1 fruit fly cellular context compared by ENCODE assay signal in genomic region chr3R:27153062-27153878, dm6.
TF ChIP-seq lines count a peak whose summit lies in the region.

No protein-coding gene starts in this region.

TF ChIP-seq in whole organism, embryonic, 481 proteins besides CTCF, POLR2A, EP300 and RAD21 (continued from another document and continues in another):
- TF ChIP-seq yki (optimal IDR thresholded peaks at IDR 0.05; lab: Kevin White, UChicago) = no peak
- no peak for TF ChIP-seq zfh1 (GFP tag; IDR thresholded peaks at IDR 0.05; lab: Robert Waterston, UW)
- TF ChIP-seq dmrt11E (tag; optimal IDR thresholded peaks at IDR 0.05; lab: Kevin White, UChicago) = peak; percentile 9
- peak; percentile 41; the same call in 1 of the 2 replicates for TF ChIP-seq Ptx1 (GFP tag; IDR thresholded peaks at IDR 0.05; lab: Robert Waterston, UW)
- TF ChIP-seq ham (GFP tag; IDR thresholded peaks at IDR 0.05; lab: Robert Waterston, UW) = no peak
- TF ChIP-seq bowl (GFP tag; IDR thresholded peaks at IDR 0.05; lab: Robert Waterston, UW) = no peak
- peak; percentile 72 for TF ChIP-seq gem (tag; optimal IDR thresholded peaks at IDR 0.05; lab: Kevin White, UChicago)
- TF ChIP-seq tgo (GFP tag; IDR thresholded peaks at IDR 0.05; lab: Robert Waterston, UW) = peak; percentile 25; the same call in 1 of the 3 replicates
- TF ChIP-seq CG15601 (tag; optimal IDR thresholded peaks at IDR 0.05; lab: Kevin White, UChicago) = peak; percentile 21
- peak; percentile 79 for TF ChIP-seq CG11504 (tag; optimal IDR thresholded peaks at IDR 0.05; lab: Kevin White, UChicago)
- peak; percentile 42 for TF ChIP-seq Nf-YB (GFP tag; optimal IDR thresholded peaks at IDR 0.05; lab: Kevin White, UChicago)
- TF ChIP-seq CG18262 (tag; optimal IDR thresholded peaks at IDR 0.05; lab: Kevin White, UChicago) = peak; percentile 68
- no peak for TF ChIP-seq Hmx (GFP tag; optimal IDR thresholded peaks at IDR 0.05; lab: Kevin White, UChicago)
- peak; percentile 38 for TF ChIP-seq CG13424 (tag; optimal IDR thresholded peaks at IDR 0.05; lab: Kevin White, UChicago)
- peak; percentile 64 for TF ChIP-seq BtbVII (GFP tag; optimal IDR thresholded peaks at IDR 0.05; lab: Kevin White, UChicago)
- no peak for TF ChIP-seq CG8089 (GFP tag; optimal IDR thresholded peaks at IDR 0.05; lab: Kevin White, UChicago)
- peak; percentile 13 for TF ChIP-seq CG12155 (GFP tag; optimal IDR thresholded peaks at IDR 0.05; lab: Kevin White, UChicago)
- TF ChIP-seq CG16863 (GFP tag; optimal IDR thresholded peaks at IDR 0.05; lab: Kevin White, UChicago) = no peak
- TF ChIP-seq CG6175 (GFP tag; IDR thresholded peaks at IDR 0.05; lab: Robert Waterston, UW) = no peak
- TF ChIP-seq CG17186 (GFP tag; optimal IDR thresholded peaks at IDR 0.05; lab: Kevin White, UChicago) = no peak
- peak; percentile 80 for TF ChIP-seq crol (GFP tag; IDR thresholded peaks at IDR 0.05; lab: Robert Waterston, UW)
- no peak for TF ChIP-seq CG18764 (GFP tag; optimal IDR thresholded peaks at IDR 0.05; lab: Kevin White, UChicago)
- no peak for TF ChIP-seq Doc2 (GFP tag; IDR thresholded peaks at IDR 0.05; lab: Robert Waterston, UW)
- TF ChIP-seq GATAe (GFP tag; conservative IDR thresholded peaks at IDR 0.05; lab: Robert Waterston, UW) = 0 out of 2 replicates have a peak, but pooled peaks have one; percentile 16
- TF ChIP-seq tx (GFP tag; optimal IDR thresholded peaks at IDR 0.05; lab: Kevin White, UChicago) = no peak
- TF ChIP-seq CG34224 (GFP tag; IDR thresholded peaks at IDR 0.05; lab: Robert Waterston, UW; ENCODE audit: partially characterized antibody) = no peak
- TF ChIP-seq MESR4 (GFP tag; optimal IDR thresholded peaks at IDR 0.05; lab: Kevin White, UChicago) = no peak
- no peak for TF ChIP-seq usp (GFP tag; optimal IDR thresholded peaks at IDR 0.05; lab: Kevin White, UChicago)
- peak; percentile 42 for TF ChIP-seq grn (GFP tag; optimal IDR thresholded peaks at IDR 0.05; lab: Kevin White, UChicago)
- no peak for TF ChIP-seq Poxn (GFP tag; IDR thresholded peaks at IDR 0.05; lab: Robert Waterston, UW)
- no peak for TF ChIP-seq slp2 (GFP tag; optimal IDR thresholded peaks at IDR 0.05; lab: Kevin White, UChicago)
- TF ChIP-seq al (GFP tag; IDR thresholded peaks at IDR 0.05; lab: Robert Waterston, UW) = peak; percentile 43
- no peak for TF ChIP-seq hth (optimal IDR thresholded peaks at IDR 0.05; lab: Kevin White, UChicago)
- no peak for TF ChIP-seq sens-2 (GFP tag; IDR thresholded peaks at IDR 0.05; lab: Robert Waterston, UW)
- TF ChIP-seq lov (optimal IDR thresholded peaks at IDR 0.05; lab: Kevin White, UChicago) = no peak
- no peak for TF ChIP-seq lov (GFP tag; IDR thresholded peaks at IDR 0.05; lab: Robert Waterston, UW)
- no peak for TF ChIP-seq NK7.1 (GFP tag; optimal IDR thresholded peaks at IDR 0.05; lab: Kevin White, UChicago)
- no peak for TF ChIP-seq CG8765 (GFP tag; IDR thresholded peaks at IDR 0.05; lab: Robert Waterston, UW)
- no peak for TF ChIP-seq Ravus (GFP tag; IDR thresholded peaks at IDR 0.05; lab: Robert Waterston, UW)
- no peak for TF ChIP-seq tup (GFP tag; optimal IDR thresholded peaks at IDR 0.05; lab: Kevin White, UChicago)
- no peak for TF ChIP-seq CG13123 (GFP tag; optimal IDR thresholded peaks at IDR 0.05; lab: Kevin White, UChicago)
- TF ChIP-seq CG11085 (GFP tag; IDR thresholded peaks at IDR 0.05; lab: Robert Waterston, UW) = no peak
- no peak for TF ChIP-seq ro (GFP tag; IDR thresholded peaks at IDR 0.05; lab: Robert Waterston, UW)
- TF ChIP-seq CG11560 (tag; IDR thresholded peaks at IDR 0.05; lab: Robert Waterston, UW) = no peak
- TF ChIP-seq CG11695 (GFP tag; IDR thresholded peaks at IDR 0.05; lab: Robert Waterston, UW) = peak; percentile 33; the same call in 1 of the 3 replicates
- TF ChIP-seq CG8290 (GFP tag; optimal IDR thresholded peaks at IDR 0.05; lab: Kevin White, UChicago) = no peak
- TF ChIP-seq CG8290 (tag; optimal IDR thresholded peaks at IDR 0.05; lab: Kevin White, UChicago) = peak in 1 of 2 experiments; percentile 43
- TF ChIP-seq Med (GFP tag; lab: Kevin White, UChicago) = peak; percentile 78
- TF ChIP-seq ase (GFP tag; IDR thresholded peaks at IDR 0.05; lab: Robert Waterston, UW) = no peak
- TF ChIP-seq prd (optimal IDR thresholded peaks at IDR 0.05; lab: Kevin White, UChicago) = no peak
- TF ChIP-seq prd (GFP tag; IDR thresholded peaks at IDR 0.05; lab: Robert Waterston, UW) = no peak
- peak; percentile 51 for TF ChIP-seq dmrt99B (tag; optimal IDR thresholded peaks at IDR 0.05; lab: Kevin White, UChicago)
- TF ChIP-seq ac (GFP tag; optimal IDR thresholded peaks at IDR 0.05; lab: Kevin White, UChicago) = no peak
- no peak for TF ChIP-seq dati (GFP tag; IDR thresholded peaks at IDR 0.05; lab: Robert Waterston, UW)
- no peak for TF ChIP-seq CG14860 (GFP tag; IDR thresholded peaks at IDR 0.05; lab: Robert Waterston, UW; ENCODE audit: partially characterized antibody)
- no peak for TF ChIP-seq CG10959 (GFP tag; IDR thresholded peaks at IDR 0.05; lab: Robert Waterston, UW)
- TF ChIP-seq CG32532 (GFP tag; IDR thresholded peaks at IDR 0.05; lab: Robert Waterston, UW) = peak; percentile 48; the same call in 1 of the 2 replicates
- peak; percentile 37 for TF ChIP-seq pho (GFP tag; optimal IDR thresholded peaks at IDR 0.05; lab: Kevin White, UChicago)
- no peak for TF ChIP-seq mld (GFP tag; IDR thresholded peaks at IDR 0.05; lab: Robert Waterston, UW; ENCODE audit: partially characterized antibody)
- no peak for TF ChIP-seq Sox100B (GFP tag; optimal IDR thresholded peaks at IDR 0.05; lab: Kevin White, UChicago)
- TF ChIP-seq Spps (tag; optimal IDR thresholded peaks at IDR 0.05; lab: Kevin White, UChicago) = peak; percentile 17
- no peak for TF ChIP-seq CG42726 (GFP tag; IDR thresholded peaks at IDR 0.05; lab: Robert Waterston, UW; ENCODE audit: partially characterized antibody)
- TF ChIP-seq Jarid2 (GFP tag; optimal IDR thresholded peaks at IDR 0.05; lab: Kevin White, UChicago) = no peak
- TF ChIP-seq salm (tag; optimal IDR thresholded peaks at IDR 0.05; lab: Kevin White, UChicago) = no peak
- TF ChIP-seq hkb (optimal IDR thresholded peaks at IDR 0.05; lab: Kevin White, UChicago) = no peak
- TF ChIP-seq hkb (GFP tag; IDR thresholded peaks at IDR 0.05; lab: Robert Waterston, UW) = 0 out of 2 replicates have a peak, but pooled peaks have one; percentile 12
- no peak for TF ChIP-seq Scr (GFP tag; IDR thresholded peaks at IDR 0.05; lab: Robert Waterston, UW; ENCODE audit: partially characterized antibody)
- peak; percentile 74 for TF ChIP-seq grau (tag; optimal IDR thresholded peaks at IDR 0.05; lab: Kevin White, UChicago)
- TF ChIP-seq ranshi (GFP tag; IDR thresholded peaks at IDR 0.05; lab: Robert Waterston, UW) = peak; percentile 25; the same call in 1 of the 2 replicates
- TF ChIP-seq Hand (GFP tag; optimal IDR thresholded peaks at IDR 0.05; lab: Kevin White, UChicago) = peak; percentile 34
- TF ChIP-seq gro (GFP tag; optimal IDR thresholded peaks at IDR 0.05; lab: Kevin White, UChicago) = no peak
- no peak for TF ChIP-seq CG10654 (GFP tag; optimal IDR thresholded peaks at IDR 0.05; lab: Kevin White, UChicago)
- no peak for TF ChIP-seq Dad (GFP tag; optimal IDR thresholded peaks at IDR 0.05; lab: Kevin White, UChicago)
- TF ChIP-seq gcm (GFP tag; optimal IDR thresholded peaks at IDR 0.05; lab: Kevin White, UChicago) = no peak
- TF ChIP-seq CG16813 (GFP tag; IDR thresholded peaks at IDR 0.05; lab: Robert Waterston, UW; ENCODE audit: partially characterized antibody) = no peak
- no peak for TF ChIP-seq onecut (GFP tag; IDR thresholded peaks at IDR 0.05; lab: Robert Waterston, UW)
- no peak for TF ChIP-seq nerfin-1 (tag; optimal IDR thresholded peaks at IDR 0.05; lab: Kevin White, UChicago)
- no peak for TF ChIP-seq HLHmδ (GFP tag; optimal IDR thresholded peaks at IDR 0.05; lab: Kevin White, UChicago)
- peak; percentile 12 for TF ChIP-seq az2 (GFP tag; optimal IDR thresholded peaks at IDR 0.05; lab: Kevin White, UChicago)
- TF ChIP-seq exex (tag; optimal IDR thresholded peaks at IDR 0.05; lab: Kevin White, UChicago) = peak; percentile 47
- TF ChIP-seq H15 (GFP tag; IDR thresholded peaks at IDR 0.05; lab: Robert Waterston, UW) = no peak
- TF ChIP-seq Lhr (GFP tag; optimal IDR thresholded peaks at IDR 0.05; lab: Kevin White, UChicago) = no peak
- TF ChIP-seq CG12769 (tag; optimal IDR thresholded peaks at IDR 0.05; lab: Kevin White, UChicago) = peak; percentile 72
- no peak for TF ChIP-seq pb (GFP tag; optimal IDR thresholded peaks at IDR 0.05; lab: Kevin White, UChicago)
- no peak for TF ChIP-seq toy (GFP tag; IDR thresholded peaks at IDR 0.05; lab: Robert Waterston, UW)
- TF ChIP-seq peb (GFP tag; IDR thresholded peaks at IDR 0.05; lab: Robert Waterston, UW) = no peak
- no peak for TF ChIP-seq wor (GFP tag; IDR thresholded peaks at IDR 0.05; lab: Robert Waterston, UW)
- no peak for TF ChIP-seq CG31224 (GFP tag; IDR thresholded peaks at IDR 0.05; lab: Robert Waterston, UW)
- TF ChIP-seq CG13287 (GFP tag; IDR thresholded peaks at IDR 0.05; lab: Robert Waterston, UW; ENCODE audit: partially characterized antibody) = no peak
- no peak for TF ChIP-seq CG2889 (GFP tag; IDR thresholded peaks at IDR 0.05; lab: Robert Waterston, UW)
- TF ChIP-seq zf30C (GFP tag; optimal IDR thresholded peaks at IDR 0.05; lab: Kevin White, UChicago) = no peak
- TF ChIP-seq lola (GFP tag; optimal IDR thresholded peaks at IDR 0.05; lab: Kevin White, UChicago) = peak in 1 of 3 experiments; percentile 34
- no peak for TF ChIP-seq CG1792 (GFP tag; optimal IDR thresholded peaks at IDR 0.05; lab: Kevin White, UChicago)
- no peak for TF ChIP-seq pros (GFP tag; optimal IDR thresholded peaks at IDR 0.05; lab: Kevin White, UChicago)
- TF ChIP-seq CG2678 (tag; optimal IDR thresholded peaks at IDR 0.05; lab: Kevin White, UChicago) = peak; percentile 65
- no peak for TF ChIP-seq repo (GFP tag; optimal IDR thresholded peaks at IDR 0.05; lab: Kevin White, UChicago)
- no peak for TF ChIP-seq br (optimal IDR thresholded peaks at IDR 0.05; lab: Kevin White, UChicago)
- TF ChIP-seq chm (GFP tag; IDR thresholded peaks at IDR 0.05; lab: Robert Waterston, UW) = no peak
- TF ChIP-seq CG14050 (GFP tag; IDR thresholded peaks at IDR 0.05; lab: Robert Waterston, UW) = no peak
- no peak for TF ChIP-seq CG9876 (GFP tag; optimal IDR thresholded peaks at IDR 0.05; lab: Kevin White, UChicago)
- no peak for TF ChIP-seq CG3838 (GFP tag; optimal IDR thresholded peaks at IDR 0.05; lab: Kevin White, UChicago)
- no peak for TF ChIP-seq zen (tag; optimal IDR thresholded peaks at IDR 0.05; lab: Kevin White, UChicago)
- no peak for TF ChIP-seq vfl (GFP tag; optimal IDR thresholded peaks at IDR 0.05; lab: Kevin White, UChicago)
- TF ChIP-seq CG7786 (GFP tag; optimal IDR thresholded peaks at IDR 0.05; lab: Kevin White, UChicago) = peak; percentile 17
- no peak for TF ChIP-seq ERR (GFP tag; optimal IDR thresholded peaks at IDR 0.05; lab: Kevin White, UChicago)
- TF ChIP-seq bbx (GFP tag; IDR thresholded peaks at IDR 0.05; lab: Robert Waterston, UW; ENCODE audit: partially characterized antibody) = no peak
- TF ChIP-seq CG14965 (GFP tag; optimal IDR thresholded peaks at IDR 0.05; lab: Kevin White, UChicago; ENCODE audit: borderline replicate concordance) = no peak
- TF ChIP-seq CG11723 (GFP tag; optimal IDR thresholded peaks at IDR 0.05; lab: Kevin White, UChicago) = no peak
- TF ChIP-seq CG8944 (GFP tag; optimal IDR thresholded peaks at IDR 0.05; lab: Kevin White, UChicago) = no peak
- no peak for TF ChIP-seq gce (GFP tag; IDR thresholded peaks at IDR 0.05; lab: Robert Waterston, UW)
- TF ChIP-seq CG10209 (GFP tag; optimal IDR thresholded peaks at IDR 0.05; lab: Kevin White, UChicago) = peak; percentile 71
- no peak for TF ChIP-seq sr (GFP tag; IDR thresholded peaks at IDR 0.05; lab: Robert Waterston, UW)
- TF ChIP-seq CG30431 (GFP tag; optimal IDR thresholded peaks at IDR 0.05; lab: Kevin White, UChicago) = no peak
- no peak for TF ChIP-seq esg (GFP tag; conservative IDR thresholded peaks at IDR 0.05; lab: Robert Waterston, UW)
- no peak for TF ChIP-seq twi (tag; optimal IDR thresholded peaks at IDR 0.05; lab: Kevin White, UChicago)
- peak; percentile 29 for TF ChIP-seq CG6765 (GFP tag; optimal IDR thresholded peaks at IDR 0.05; lab: Kevin White, UChicago)
- peak; percentile 44; the same call in 1 of the 2 replicates for TF ChIP-seq slbo (GFP tag; IDR thresholded peaks at IDR 0.05; lab: Robert Waterston, UW)
- no peak for TF ChIP-seq knrl (GFP tag; IDR thresholded peaks at IDR 0.05; lab: Robert Waterston, UW; ENCODE audit: partially characterized antibody)
- TF ChIP-seq vnd (GFP tag; IDR thresholded peaks at IDR 0.05; lab: Robert Waterston, UW; ENCODE audit: partially characterized antibody) = no peak
- peak; percentile 35 for TF ChIP-seq gsb-n (tag; optimal IDR thresholded peaks at IDR 0.05; lab: Kevin White, UChicago)
- TF ChIP-seq CG30020 (tag; optimal IDR thresholded peaks at IDR 0.05; lab: Kevin White, UChicago) = no peak
- 0 out of 2 replicates have a peak, but pooled peaks have one; percentile 23 for TF ChIP-seq CG3847 (GFP tag; IDR thresholded peaks at IDR 0.05; lab: Robert Waterston, UW)
- 0 out of 3 replicates have a peak, but pooled peaks have one; percentile 12 for TF ChIP-seq Dbx (GFP tag; IDR thresholded peaks at IDR 0.05; lab: Robert Waterston, UW)
- TF ChIP-seq CG13296 (GFP tag; optimal IDR thresholded peaks at IDR 0.05; lab: Kevin White, UChicago) = peak; percentile 56
- peak; percentile 39 for TF ChIP-seq odd (GFP tag; optimal IDR thresholded peaks at IDR 0.05; lab: Kevin White, UChicago)
- TF ChIP-seq CG31365 (tag; optimal IDR thresholded peaks at IDR 0.05; lab: Kevin White, UChicago) = no peak
- peak; percentile 38 for TF ChIP-seq Deaf1 (tag; optimal IDR thresholded peaks at IDR 0.05; lab: Kevin White, UChicago)
- 0 out of 2 replicates have a peak, but pooled peaks have one; percentile 7 for TF ChIP-seq CG14014 (GFP tag; IDR thresholded peaks at IDR 0.05; lab: Robert Waterston, UW)
- peak; percentile 5 for TF ChIP-seq nmo (GFP tag; optimal IDR thresholded peaks at IDR 0.05; lab: Kevin White, UChicago)
- peak; percentile 39 for TF ChIP-seq CG14710 (tag; optimal IDR thresholded peaks at IDR 0.05; lab: Kevin White, UChicago)
- TF ChIP-seq HLH54F (GFP tag; optimal IDR thresholded peaks at IDR 0.05; lab: Kevin White, UChicago) = peak; percentile 37
- no peak for TF ChIP-seq stwl (tag; optimal IDR thresholded peaks at IDR 0.05; lab: Kevin White, UChicago)
- no peak for TF ChIP-seq CG17802 (tag; optimal IDR thresholded peaks at IDR 0.05; lab: Kevin White, UChicago)
- no peak for TF ChIP-seq CG1603 (tag; optimal IDR thresholded peaks at IDR 0.05; lab: Kevin White, UChicago)
- TF ChIP-seq kah (GFP tag; optimal IDR thresholded peaks at IDR 0.05; lab: Kevin White, UChicago) = no peak
